Fruit fly (Drosophila melanogaster): ENCODE measurements around the gene Tl.

Tl gene

dm6 chr3R:26798469-26799178 is at the start of gene Tl:
TSS of gene Tl (plus strand) at chr3R:26799041.
- TF ChIP-seq CG1620 (GFP tag; optimal IDR thresholded peaks at IDR 0.05) (peak; percentile 0), CG7045 (GFP tag; optimal IDR thresholded peaks at IDR 0.05) (no peak), toe (GFP tag; optimal IDR thresholded peaks at IDR 0.05) (no peak), cic (GFP tag; optimal IDR thresholded peaks at IDR 0.05) (no peak), CG5204 (GFP tag; optimal IDR thresholded peaks at IDR 0.05) (no peak), CG33017 (tag; optimal IDR thresholded peaks at IDR 0.05) (no peak), kay (GFP tag; ENCODE audit: borderline replicate concordance) (no peak), CG12768 (GFP tag; optimal IDR thresholded peaks at IDR 0.05) (no peak), CG7101 (tag; optimal IDR thresholded peaks at IDR 0.05) (no peak)

- no peak for TF ChIP-seq Crg-1 (GFP tag; optimal IDR thresholded peaks at IDR 0.05)
- TF ChIP-seq ovo (GFP tag; optimal IDR thresholded peaks at IDR 0.05) = no peak
- TF ChIP-seq Mnt (GFP tag; optimal IDR thresholded peaks at IDR 0.05) = no peak
- no peak for TF ChIP-seq CG11617 (GFP tag; optimal IDR thresholded peaks at IDR 0.05)
- no peak for TF ChIP-seq CG5204 (GFP tag; optimal IDR thresholded peaks at IDR 0.05)
Observed at dm6 chr3R:26761695-26762094, 37.1 kb upstream of the Tl start.

dm6 chr3R:26784108-26784507 is 14.7 kb upstream of the Tl start, which contains the start of gene CG42789:
TSS of gene CG42789 (minus strand) at chr3R:26784208.
- TF ChIP-seq CG33017 (tag; optimal IDR thresholded peaks at IDR 0.05) = no peak
- TF ChIP-seq CG1620 (GFP tag; optimal IDR thresholded peaks at IDR 0.05) = no peak
- TF ChIP-seq Mnt (GFP tag; optimal IDR thresholded peaks at IDR 0.05) = no peak
- TF ChIP-seq bab1 (GFP tag; optimal IDR thresholded peaks at IDR 0.05) = no peak
- no peak for TF ChIP-seq pad (GFP tag; optimal IDR thresholded peaks at IDR 0.05)

dm6 chr3R:26791839-26792238 is 7.0 kb upstream of the Tl start:
- no peak for TF ChIP-seq Crg-1 (GFP tag; optimal IDR thresholded peaks at IDR 0.05)
- TF ChIP-seq bab1 (GFP tag; optimal IDR thresholded peaks at IDR 0.05) = no peak
- no peak for TF ChIP-seq Mnt (GFP tag; optimal IDR thresholded peaks at IDR 0.05)
- TF ChIP-seq CG11617 (GFP tag; optimal IDR thresholded peaks at IDR 0.05) = no peak
- TF ChIP-seq CG7101 (tag; optimal IDR thresholded peaks at IDR 0.05) = no peak
- no peak for TF ChIP-seq Clk (GFP tag; optimal IDR thresholded peaks at IDR 0.05)
- TF ChIP-seq CG33017 (tag; optimal IDR thresholded peaks at IDR 0.05) = no peak
- TF ChIP-seq tj (GFP tag; optimal IDR thresholded peaks at IDR 0.05) = no peak
- no peak for TF ChIP-seq ovo (GFP tag; optimal IDR thresholded peaks at IDR 0.05)
- TF ChIP-seq kay (GFP tag; ENCODE audit: borderline replicate concordance) = no peak
- no peak for TF ChIP-seq pad (GFP tag; optimal IDR thresholded peaks at IDR 0.05)
- no peak for TF ChIP-seq toe (GFP tag; optimal IDR thresholded peaks at IDR 0.05)
- no peak for TF ChIP-seq Hr96 (GFP tag; optimal IDR thresholded peaks at IDR 0.05)
- TF ChIP-seq CG5204 (GFP tag; optimal IDR thresholded peaks at IDR 0.05) = no peak
- TF ChIP-seq CG1620 (GFP tag; optimal IDR thresholded peaks at IDR 0.05) = no peak
- TF ChIP-seq CG14711 (tag; optimal IDR thresholded peaks at IDR 0.05) = no peak
- no peak for TF ChIP-seq CG7045 (GFP tag; optimal IDR thresholded peaks at IDR 0.05)
- TF ChIP-seq cic (GFP tag; optimal IDR thresholded peaks at IDR 0.05) = no peak
- no peak for TF ChIP-seq cnc (optimal IDR thresholded peaks at IDR 0.05)

dm6 chr3R:26795366-26795765 is 3.5 kb upstream of the Tl start:
- TF ChIP-seq Crg-1 (GFP tag; optimal IDR thresholded peaks at IDR 0.05) = no peak
- TF ChIP-seq cnc (optimal IDR thresholded peaks at IDR 0.05) = no peak
- no peak for TF ChIP-seq bab1 (GFP tag; optimal IDR thresholded peaks at IDR 0.05)
- TF ChIP-seq CG12768 (GFP tag; optimal IDR thresholded peaks at IDR 0.05) = no peak
- no peak for TF ChIP-seq Clk (GFP tag; optimal IDR thresholded peaks at IDR 0.05)
- no peak for TF ChIP-seq CG1620 (GFP tag; optimal IDR thresholded peaks at IDR 0.05)
- no peak for TF ChIP-seq toe (GFP tag; optimal IDR thresholded peaks at IDR 0.05)
- no peak for TF ChIP-seq CG11617 (GFP tag; optimal IDR thresholded peaks at IDR 0.05)
- TF ChIP-seq CG7045 (GFP tag; optimal IDR thresholded peaks at IDR 0.05) = no peak
- TF ChIP-seq CG5204 (GFP tag; optimal IDR thresholded peaks at IDR 0.05) = no peak
- TF ChIP-seq CG14711 (tag; optimal IDR thresholded peaks at IDR 0.05) = no peak
- TF ChIP-seq kay (GFP tag; ENCODE audit: borderline replicate concordance) = no peak
- no peak for TF ChIP-seq pad (GFP tag; optimal IDR thresholded peaks at IDR 0.05)
- no peak for TF ChIP-seq Mnt (GFP tag; optimal IDR thresholded peaks at IDR 0.05)
- TF ChIP-seq CG7101 (tag; optimal IDR thresholded peaks at IDR 0.05) = no peak
- no peak for TF ChIP-seq tj (GFP tag; optimal IDR thresholded peaks at IDR 0.05)
- TF ChIP-seq ovo (GFP tag; optimal IDR thresholded peaks at IDR 0.05) = no peak
- TF ChIP-seq CG33017 (tag; optimal IDR thresholded peaks at IDR 0.05) = no peak

- TF ChIP-seq CG1620 (GFP tag; optimal IDR thresholded peaks at IDR 0.05) (no peak), CG7101 (tag; optimal IDR thresholded peaks at IDR 0.05) (no peak), CG14711 (tag; optimal IDR thresholded peaks at IDR 0.05) (no peak), Crg-1 (GFP tag; optimal IDR thresholded peaks at IDR 0.05) (no peak), Clk (GFP tag; optimal IDR thresholded peaks at IDR 0.05) (no peak), CG33017 (tag; optimal IDR thresholded peaks at IDR 0.05) (no peak), cnc (optimal IDR thresholded peaks at IDR 0.05) (no peak)
Observed at dm6 chr3R:26796529-26797121, 2.2 kb upstream of the Tl start.
